Worm (Caenorhabditis elegans) whole organism, L4 larva: ENCODE measurements around the gene hex-1.

Experiments used
- D1046.2 ChIP-seq: fragments of 200-800 bp; sonication (Bioruptor generic); IDR thresholded peaks from 2 replicates; pipeline ENCODE4 v1.3.6; 2022; ENCODE audit warnings: missing genetic modification characterization, missing compliant biosample characterization
- F26F4.8 ChIP-seq: fragments of 200-800 bp; sonication (Bioruptor generic); conservative IDR thresholded peaks from 2 replicates; pipeline ENCODE4 v1.3.6; 2022; ENCODE audit warnings: missing genetic modification characterization, missing compliant biosample characterization
- F37D6.2 ChIP-seq: sonication (generic microtip); optimal IDR thresholded peaks from 2 replicates; lab custom pipeline; 2016; ENCODE audit warnings: mild to moderate bottlenecking, missing genetic modification characterization, missing compliant biosample characterization
- F44E2.7 ChIP-seq: fragments of 200-800 bp; sonication (Bioruptor generic); IDR thresholded peaks from 2 replicates; pipeline ENCODE4 v2.1.2; 2022; ENCODE audit warnings: missing genetic modification characterization, missing compliant biosample characterization
- F49E8.2 ChIP-seq: sonication (generic microtip); optimal IDR thresholded peaks from 2 replicates; lab custom pipeline; 2016; ENCODE audit warnings: missing compliant biosample characterization, mild to moderate bottlenecking, missing genetic modification characterization, borderline replicate concordance
- T20F7.1 ChIP-seq: fragments of 200-800 bp; sonication (Bioruptor generic); optimal IDR thresholded peaks from 2 replicates; lab custom pipeline; 2018; ENCODE audit warnings: mild to moderate bottlenecking, missing genetic modification characterization, missing compliant biosample characterization
- T26A8.4 ChIP-seq: fragments of 200-800 bp; sonication (Bioruptor generic); IDR thresholded peaks from 2 replicates; pipeline ENCODE4 v1.3.6; 2022; ENCODE audit warnings: missing genetic modification characterization, missing compliant biosample characterization
- Y5F2A.4 ChIP-seq: fragments of 200-800 bp; sonication (Bioruptor generic); optimal IDR thresholded peaks from 2 replicates; lab custom pipeline; 2018; ENCODE audit warnings: mild to moderate bottlenecking, missing genetic modification characterization, missing compliant biosample characterization
- Y75B8A.6 ChIP-seq: fragments of 200-800 bp; sonication (Bioruptor generic); IDR thresholded peaks from 2 replicates; pipeline ENCODE4 v1.3.6; 2022; ENCODE audit warnings: missing genetic modification reagents, missing genetic modification characterization, missing compliant biosample characterization
- aha-1 ChIP-seq: fragments of 150-350 bp; peaks from one replicate; lab custom pipeline; 2014; ENCODE audit warnings: missing biosample characterization, missing genetic modification characterization
- ceh-20 ChIP-seq: fragments of 200-800 bp; sonication (Bioruptor generic); IDR thresholded peaks from 2 replicates; pipeline ENCODE4 v1.3.6; 2022; ENCODE audit warnings: missing genetic modification reagents, missing genetic modification characterization, missing compliant biosample characterization
- ceh-32 ChIP-seq: sonication (generic microtip); optimal IDR thresholded peaks from 2 replicates; lab custom pipeline; 2016; ENCODE audit warnings: mild to moderate bottlenecking, missing genetic modification characterization, missing compliant biosample characterization; ENCODE audit not compliant: poor library complexity
- ceh-62 ChIP-seq: sonication (generic microtip); optimal IDR thresholded peaks from 2 replicates; lab custom pipeline; 2017; ENCODE audit warnings: missing biosample characterization, missing genetic modification characterization
- ceh-82 ChIP-seq: sonication (generic microtip); optimal IDR thresholded peaks from 2 replicates; lab custom pipeline; 2017; ENCODE audit warnings: missing biosample characterization, missing genetic modification characterization
- ces-1 ChIP-seq: fragments of 150-350 bp; sonication (generic microtip); optimal IDR thresholded peaks from 4 replicates; lab custom pipeline; 2014; ENCODE audit warnings: missing biosample characterization, missing genetic modification reagents, missing genetic modification characterization
- ctbp-1 ChIP-seq: fragments of 200-800 bp; sonication (Bioruptor generic); IDR thresholded peaks from 2 replicates; pipeline ENCODE4 v1.3.6; 2022; ENCODE audit warnings: missing genetic modification reagents, missing genetic modification characterization, missing compliant biosample characterization
- dmd-8 ChIP-seq: fragments of 200-800 bp; sonication (Bioruptor generic); IDR thresholded peaks from 2 replicates; pipeline ENCODE4 v1.3.6; 2022; ENCODE audit warnings: missing genetic modification characterization, missing compliant biosample characterization
- duxl-1 ChIP-seq: sonication (generic microtip); optimal IDR thresholded peaks from 2 replicates; lab custom pipeline; 2016; ENCODE audit warnings: mild to moderate bottlenecking, missing genetic modification characterization, moderate library complexity, missing compliant biosample characterization; ENCODE audit not compliant: poor library complexity
- egl-27 ChIP-seq: sonication (generic microtip); optimal IDR thresholded peaks from 3 replicates; lab custom pipeline; 2017; ENCODE audit warnings: missing biosample characterization, missing genetic modification reagents, missing genetic modification characterization
- hlh-30 ChIP-seq: sonication (generic microtip); optimal IDR thresholded peaks from 2 replicates; lab custom pipeline; 2017; ENCODE audit warnings: antibody characterized with exemption, mild to moderate bottlenecking, missing genetic modification characterization, missing compliant biosample characterization; ENCODE audit not compliant: insufficient read depth
- hmg-1.1 ChIP-seq: fragments of 200-800 bp; sonication (Bioruptor generic); IDR thresholded peaks from 2 replicates; pipeline ENCODE4 v1.3.6; 2022; ENCODE audit warnings: missing genetic modification reagents, missing genetic modification characterization, missing compliant biosample characterization
- jun-1 ChIP-seq: fragments of 150-350 bp; optimal IDR thresholded peaks from 2 replicates; lab custom pipeline; 2014; ENCODE audit warnings: missing biosample characterization, missing genetic modification reagents, missing genetic modification characterization
- lim-7 ChIP-seq: fragments of 200-800 bp; sonication (Bioruptor generic); IDR thresholded peaks from 2 replicates; pipeline ENCODE4 v1.3.6; 2022; ENCODE audit warnings: missing genetic modification characterization, missing compliant biosample characterization
- lin-15B ChIP-seq: fragments of 150-350 bp; sonication (generic microtip); optimal IDR thresholded peaks from 3 replicates; lab custom pipeline; 2014; ENCODE audit warnings: missing biosample characterization, missing genetic modification characterization
- lin-29 ChIP-seq: fragments of 200-800 bp; sonication (Bioruptor generic); IDR thresholded peaks from 2 replicates; pipeline ENCODE4 v1.3.6; 2022; ENCODE audit warnings: missing genetic modification reagents, missing genetic modification characterization, missing compliant biosample characterization
- lin-38 ChIP-seq: fragments of 200-800 bp; sonication (Bioruptor generic); IDR thresholded peaks from 2 replicates; pipeline ENCODE4 v1.3.6; 2022; ENCODE audit warnings: missing genetic modification reagents, missing genetic modification characterization, missing compliant biosample characterization
- lin-39 ChIP-seq: fragments of 150-350 bp; optimal IDR thresholded peaks from 2 replicates; lab custom pipeline; 2014; ENCODE audit warnings: missing biosample characterization, missing genetic modification reagents, missing genetic modification characterization
- lir-3 ChIP-seq: sonication (generic microtip); optimal IDR thresholded peaks from 2 replicates; lab custom pipeline; 2016; ENCODE audit warnings: mild to moderate bottlenecking, missing genetic modification characterization, missing compliant biosample characterization
- mxl-3 ChIP-seq: fragments of 200-800 bp; sonication (Bioruptor generic); optimal IDR thresholded peaks from 2 replicates; lab custom pipeline; 2018; ENCODE audit warnings: mild to moderate bottlenecking, missing genetic modification characterization, missing compliant biosample characterization
- nhr-10 ChIP-seq: fragments of 150-350 bp; optimal IDR thresholded peaks from 2 replicates; lab custom pipeline; 2014; ENCODE audit warnings: missing biosample characterization, missing genetic modification characterization
- nhr-237 ChIP-seq: sonication (generic microtip); optimal IDR thresholded peaks from 2 replicates; lab custom pipeline; 2017; ENCODE audit warnings: missing biosample characterization, missing genetic modification characterization
- nhr-25 ChIP-seq: sonication (generic microtip); optimal IDR thresholded peaks from 2 replicates; lab custom pipeline; 2017; ENCODE audit warnings: missing genetic modification characterization, mild to moderate bottlenecking, missing compliant biosample characterization, antibody characterized with exemption, moderate library complexity, borderline replicate concordance; ENCODE audit not compliant: insufficient read depth
- nhr-28 ChIP-seq: fragments of 150-350 bp; optimal IDR thresholded peaks from 2 replicates; lab custom pipeline; 2014; ENCODE audit warnings: missing biosample characterization, missing genetic modification characterization
- nhr-48 ChIP-seq: sonication (generic microtip); optimal IDR thresholded peaks from 2 replicates; lab custom pipeline; 2016; ENCODE audit warnings: mild to moderate bottlenecking, missing genetic modification characterization, missing compliant biosample characterization
- nhr-6 ChIP-seq: fragments of 150-350 bp; optimal IDR thresholded peaks from 2 replicates; lab custom pipeline; 2014; ENCODE audit warnings: missing biosample characterization, missing genetic modification characterization
- nhr-76 ChIP-seq: fragments of 150-350 bp; optimal IDR thresholded peaks from 2 replicates; lab custom pipeline; 2014; ENCODE audit warnings: missing biosample characterization, missing genetic modification characterization
- nhr-77 ChIP-seq: fragments of 150-350 bp; optimal IDR thresholded peaks from 2 replicates; lab custom pipeline; 2014; ENCODE audit warnings: missing biosample characterization, missing genetic modification characterization
- pha-4 ChIP-seq, 2 experiments: fragments of 150-350 bp in 1 of 2; fragments of 200-800 bp in 1 of 2; sonication (Bioruptor generic) in 1 of 2; IDR thresholded peaks in 1 of 2; optimal IDR thresholded peaks in 1 of 2; 2 replicates each; pipeline versions ENCODE4 v1.3.6 to Lab custom; 2014 to 2022; ENCODE audit warnings: missing genetic modification characterization in 2 of 2, missing genetic modification reagents in 2 of 2, missing biosample characterization in 1 of 2, missing compliant biosample characterization in 1 of 2
- saeg-2 ChIP-seq: fragments of 200-800 bp; sonication (Bioruptor generic); IDR thresholded peaks from 2 replicates; pipeline ENCODE4 v1.3.6; 2022; ENCODE audit warnings: missing genetic modification reagents, missing genetic modification characterization, missing compliant biosample characterization
- sdz-12 ChIP-seq: fragments of 200-800 bp; sonication (Bioruptor generic); optimal IDR thresholded peaks from 2 replicates; lab custom pipeline; 2018; ENCODE audit warnings: mild to moderate bottlenecking, missing genetic modification characterization, missing compliant biosample characterization
- snpc-4 ChIP-seq: fragments of 150-350 bp; optimal IDR thresholded peaks from 2 replicates; lab custom pipeline; 2014; ENCODE audit warnings: missing biosample characterization, missing genetic modification characterization
- spr-3 ChIP-seq: fragments of 200-800 bp; sonication (Bioruptor generic); optimal IDR thresholded peaks from 2 replicates; lab custom pipeline; 2018; ENCODE audit warnings: mild to moderate bottlenecking, missing genetic modification characterization, missing compliant biosample characterization
- tra-1 ChIP-seq: fragments of 200-800 bp; sonication (Bioruptor generic); IDR thresholded peaks from 2 replicates; pipeline ENCODE4 v1.3.6; 2022; ENCODE audit warnings: missing genetic modification reagents, missing genetic modification characterization, missing compliant biosample characterization
- unc-62 ChIP-seq, 3 experiments: fragments of 150-350 bp in 1 of 3; sonication (generic microtip); optimal IDR thresholded peaks in 2 of 3; peaks in 1 of 3; 1 replicate in 1 of 3; 2 replicates in 2 of 3; lab custom pipeline; 2014 to 2017; ENCODE audit warnings: missing biosample characterization in 3 of 3, missing genetic modification characterization in 3 of 3, missing genetic modification reagents in 3 of 3, missing genotype in 1 of 3
- zip-2 ChIP-seq: fragments of 150-350 bp; optimal IDR thresholded peaks from 2 replicates; lab custom pipeline; 2014; ENCODE audit warnings: missing biosample characterization, missing genetic modification characterization

hex-1 gene

ce11 chrX:2226875-2227355 is 6.0 kb downstream of the hex-1 start (continued):
- TF ChIP-seq F44E2.7 (GFP tag; lab: Robert Waterston, UW) (peak; percentile 71; the same call in 1 of the 2 replicates), snpc-4 (tag; lab: Kevin White, UChicago) (no peak), spr-3 (GFP tag; lab: Kevin White, UChicago) (peak; percentile 72), egl-27 (tag; lab: Kevin White, UChicago) (no peak), lin-15B (tag; lab: Kevin White, UChicago) (no peak), zip-2 (tag; lab: Kevin White, UChicago) (peak; percentile 43), ceh-82 (tag; lab: Kevin White, UChicago) (no peak), lin-39 (no peak), D1046.2 (GFP tag; lab: Robert Waterston, UW) (peak; percentile 83; the same call in 1 of the 2 replicates), lir-3 (tag; lab: Kevin White, UChicago) (peak; percentile 62), ceh-20 (peak; percentile 83), nhr-28 (tag; lab: Kevin White, UChicago) (peak; percentile 24), T20F7.1 (no peak), nhr-10 (no peak), tra-1 (GFP tag; lab: Robert Waterston, UW) (peak; percentile 94), Y5F2A.4 (GFP tag; lab: Kevin White, UChicago) (peak; percentile 58), T26A8.4 (GFP tag; lab: Robert Waterston, UW) (peak; percentile 83), nhr-6 (tag; lab: Kevin White, UChicago) (peak; percentile 20), ces-1 (GFP tag; lab: Kevin White, UChicago) (no peak), lin-29 (GFP tag; lab: Robert Waterston, UW) (0 out of 2 replicates have a peak, but pooled peaks have one; percentile 61), pha-4 (GFP tag; IDR thresholded peaks at IDR 0.05; lab: Robert Waterston, UW) (peak; percentile 91), pha-4 (tag; optimal IDR thresholded peaks at IDR 0.05; lab: Kevin White, UChicago) (no peak), nhr-48 (tag; lab: Kevin White, UChicago) (peak; percentile 55), hmg-1.1 (GFP tag; lab: Robert Waterston, UW) (peak; percentile 95), duxl-1 (tag; lab: Kevin White, UChicago) (peak; percentile 49), lim-7 (peak; percentile 90), nhr-25 (tag; lab: Kevin White, UChicago) (peak; percentile 53), lin-38 (GFP tag; lab: Robert Waterston, UW) (no peak), hlh-30 (tag; lab: Kevin White, UChicago) (peak; percentile 90), saeg-2 (GFP tag; lab: Robert Waterston, UW) (no peak), nhr-76 (tag; lab: Kevin White, UChicago) (no peak), F49E8.2 (tag; lab: Kevin White, UChicago) (peak; percentile 41), F26F4.8 (GFP tag; lab: Robert Waterston, UW) (peak; percentile 82; the same call in 1 of the 2 replicates), mxl-3 (GFP tag; lab: Kevin White, UChicago) (peak; percentile 71), F37D6.2 (tag; lab: Kevin White, UChicago) (peak; percentile 41), nhr-77 (tag; lab: Kevin White, UChicago) (peak; percentile 63), jun-1 (tag; lab: Kevin White, UChicago) (peak; percentile 81)

ce11 chrX:2229305-2230172 is 8.6 kb downstream of the hex-1 start, which contains the start of gene lin-32:
Gene lin-32 (minus strand): TSS chrX:2230122.
- TF ChIP-seq lir-3 (tag; lab: Kevin White, UChicago), result no peak
- TF ChIP-seq ceh-62 (tag; lab: Kevin White, UChicago), result no peak
- no peak for TF ChIP-seq F26F4.8 (GFP tag; lab: Robert Waterston, UW)
- TF ChIP-seq lin-29 (GFP tag; lab: Robert Waterston, UW), result no peak
- TF ChIP-seq unc-62 (GFP tag; optimal IDR thresholded peaks at IDR 0.05 in 1 of 2; lab: Kevin White, UChicago), result peak in 1 of 2 experiments; percentile 95
- no peak for TF ChIP-seq unc-62 (tag; optimal IDR thresholded peaks at IDR 0.05; lab: Kevin White, UChicago)
- peak; percentile 64 for TF ChIP-seq aha-1 (tag; lab: Kevin White, UChicago)
- TF ChIP-seq nhr-77 (tag; lab: Kevin White, UChicago), result no peak
- no peak for TF ChIP-seq ctbp-1 (GFP tag; lab: Robert Waterston, UW)
- TF ChIP-seq sdz-12 (GFP tag; lab: Kevin White, UChicago), result no peak
- no peak for TF ChIP-seq dmd-8 (GFP tag; lab: Robert Waterston, UW)
- no peak for TF ChIP-seq nhr-237 (tag; lab: Kevin White, UChicago)
- no peak for TF ChIP-seq Y75B8A.6
- no peak for TF ChIP-seq ceh-32 (tag; lab: Kevin White, UChicago)
